Fruit fly (Drosophila melanogaster) whole organism, embryonic: ENCODE results near the gene CG4133.
A peak's percentile ranks its signal among the peaks of the same experiment; 100 is the strongest.

Experiments
- CG6254 ChIP-seq: fragments of 200-800 bp; sonication (Bioruptor generic); optimal IDR thresholded peaks from 3 replicates; lab custom pipeline; 2017; ENCODE audit warnings: mild to moderate bottlenecking, missing biosample characterization, missing genetic modification reagents, missing genetic modification characterization
- Hand ChIP-seq: fragments of 200-800 bp; sonication (Bioruptor generic); optimal IDR thresholded peaks from 2 replicates; lab custom pipeline; 2017; ENCODE audit warnings: mild to moderate bottlenecking, missing biosample characterization, missing genetic modification reagents, missing genetic modification characterization
- Usf ChIP-seq: fragments of 200-800 bp; sonication (Bioruptor generic); optimal IDR thresholded peaks from 2 replicates; lab custom pipeline; 2017; ENCODE audit warnings: missing genotype, missing biosample characterization, missing genetic modification characterization
- bigmax ChIP-seq: fragments of 200-800 bp; sonication (Bioruptor generic); optimal IDR thresholded peaks from 2 replicates; lab custom pipeline; 2018; ENCODE audit warnings: missing biosample characterization, mild to moderate bottlenecking, missing genetic modification characterization
- br ChIP-seq: fragments of >200 bp; optimal IDR thresholded peaks from 2 replicates; lab custom pipeline; 2017
- da ChIP-seq: fragments of 200-800 bp; sonication (Bioruptor generic); optimal IDR thresholded peaks from 2 replicates; lab custom pipeline; 2016; ENCODE audit warnings: missing biosample characterization, missing genetic modification characterization
- phol ChIP-seq: fragments of 200-800 bp; sonication (Bioruptor generic); optimal IDR thresholded peaks from 3 replicates; lab custom pipeline; 2018; ENCODE audit warnings: missing biosample characterization, mild to moderate bottlenecking, missing genetic modification characterization, moderate library complexity
- slbo ChIP-seq: fragments of 200-800 bp; sonication (Bioruptor generic); IDR thresholded peaks from 2 replicates; pipeline ENCODE4 v1.3.6; 2022; ENCODE audit warnings: missing biosample characterization, missing genetic modification characterization

DNA sequence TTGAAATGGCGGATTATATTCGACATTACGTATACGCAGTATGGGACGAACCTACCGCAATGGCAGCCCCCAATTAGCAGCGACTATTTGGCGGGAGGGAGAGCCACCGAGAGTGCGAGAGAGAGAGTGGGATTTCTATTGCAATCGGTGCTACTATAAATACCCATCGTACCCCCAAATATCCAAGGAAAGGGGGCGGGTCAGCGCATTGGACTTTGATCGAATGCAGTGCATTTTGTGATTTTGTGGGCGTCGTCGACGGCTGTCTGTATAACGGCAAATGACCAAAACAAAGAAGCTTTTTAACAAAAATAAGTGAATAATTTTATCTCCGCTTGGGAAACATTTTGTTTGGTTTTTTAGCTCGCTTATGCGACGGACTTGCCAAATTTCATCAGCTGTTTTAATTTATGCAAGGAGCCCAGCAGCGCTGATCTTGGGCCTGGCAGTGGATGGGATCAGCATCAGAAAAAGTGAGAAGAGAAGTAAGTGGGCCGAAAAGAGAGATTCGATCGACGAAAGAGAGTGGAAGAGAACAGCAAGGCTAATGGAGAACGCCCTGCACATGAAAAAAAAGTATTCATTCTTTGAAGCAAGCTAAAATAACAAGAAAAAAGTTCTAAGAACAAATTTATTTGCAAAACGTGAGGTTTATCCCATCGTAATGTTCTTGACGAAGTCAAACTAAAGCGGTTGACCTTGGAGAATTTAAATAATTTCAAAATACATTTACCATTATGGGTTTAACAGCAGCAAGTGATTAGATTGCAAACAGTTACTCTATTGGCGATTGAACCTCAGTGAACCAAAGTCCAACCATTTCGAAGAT, 32.6 kb downstream of the CG4133 start:
- no peak for TF ChIP-seq Hand (GFP tag; lab: Kevin White, UChicago)
- TF ChIP-seq Usf (GFP tag; lab: Kevin White, UChicago): no peak
- TF ChIP-seq bigmax: no peak
- no peak for TF ChIP-seq CG6254
- TF ChIP-seq phol (tag; lab: Kevin White, UChicago): peak; percentile 47
- TF ChIP-seq slbo (GFP tag; lab: Robert Waterston, UW): 0 out of 2 replicates have a peak, but pooled peaks have one; percentile 15
- TF ChIP-seq da (GFP tag; lab: Kevin White, UChicago): no peak
- no peak for TF ChIP-seq br (lab: Kevin White, UChicago)
